Worm (Caenorhabditis elegans) whole organism, L1 larva: ENCODE results near the gene clec-173.

ENCODE experiments used
- C04F5.9 ChIP-seq: sonication (generic microtip); optimal IDR thresholded peaks from 2 replicates; lab custom pipeline; 2016; ENCODE audit warnings: missing genetic modification characterization, missing compliant biosample characterization
- C16A3.4 ChIP-seq: fragments of 150-350 bp; optimal IDR thresholded peaks from 2 replicates; lab custom pipeline; 2014; ENCODE audit warnings: missing biosample characterization, missing genetic modification characterization
- C34B4.2 ChIP-seq: sonication (generic microtip); optimal IDR thresholded peaks from 2 replicates; lab custom pipeline; 2017; ENCODE audit warnings: mild to moderate bottlenecking, missing genetic modification characterization, missing compliant biosample characterization
- Y116A8C.19 ChIP-seq: sonication (generic microtip); optimal IDR thresholded peaks from 2 replicates; lab custom pipeline; 2016; ENCODE audit warnings: missing compliant biosample characterization, missing genetic modification characterization, borderline replicate concordance
- aly-2 ChIP-seq: fragments of 150-350 bp; optimal IDR thresholded peaks from 2 replicates; lab custom pipeline; 2014; ENCODE audit warnings: missing biosample characterization, missing genetic modification characterization
- ama-1 ChIP-seq: fragments of 150-350 bp; optimal IDR thresholded peaks from 2 replicates; lab custom pipeline; 2014
- blmp-1 ChIP-seq: fragments of 150-350 bp; optimal IDR thresholded peaks from 2 replicates; lab custom pipeline; 2014; ENCODE audit warnings: missing biosample characterization, missing genetic modification characterization
- ceh-8 ChIP-seq: fragments of 200-800 bp; sonication (Bioruptor generic); optimal IDR thresholded peaks from 2 replicates; lab custom pipeline; 2018; ENCODE audit warnings: mild to moderate bottlenecking, missing genetic modification characterization, moderate library complexity, missing compliant biosample characterization
- ceh-82 ChIP-seq, 3 experiments: fragments of 150-350 bp in 1 of 3; sonication (generic microtip) in 2 of 3; optimal IDR thresholded peaks; 2 replicates each; lab custom pipeline; 2014 to 2017; ENCODE audit warnings: missing biosample characterization in 3 of 3, missing genetic modification characterization in 3 of 3
- ceh-88 ChIP-seq: fragments of 200-800 bp; sonication (Bioruptor generic); IDR thresholded peaks from 2 replicates; pipeline ENCODE4 v1.3.6; 2022; ENCODE audit warnings: missing genetic modification characterization, missing compliant biosample characterization
- ces-1 ChIP-seq: fragments of 150-350 bp; optimal IDR thresholded peaks from 2 replicates; lab custom pipeline; 2014; ENCODE audit warnings: missing biosample characterization, missing genetic modification reagents, missing genetic modification characterization
- dsc-1 ChIP-seq: sonication (generic microtip); optimal IDR thresholded peaks from 2 replicates; lab custom pipeline; 2016; ENCODE audit warnings: mild to moderate bottlenecking, missing genetic modification characterization, missing compliant biosample characterization
- efl-1 ChIP-seq, 4 experiments: fragments of 150-350 bp; optimal IDR thresholded peaks in 3 of 4; peaks in 1 of 4; 1 replicate in 1 of 4; 2 replicates in 3 of 4; lab custom pipeline; 2014; ENCODE audit warnings: missing biosample characterization in 2 of 4, missing genetic modification characterization in 2 of 4, missing genetic modification reagents in 2 of 4
- egl-27 ChIP-seq, 2 experiments: fragments of 150-350 bp in 1 of 2; sonication (generic microtip); optimal IDR thresholded peaks; 3 replicates each; lab custom pipeline; 2017 to 2018; ENCODE audit warnings: missing biosample characterization in 2 of 2, missing genetic modification characterization in 2 of 2, missing genetic modification reagents in 2 of 2
- elt-2 ChIP-seq: sonication (generic microtip); optimal IDR thresholded peaks from 2 replicates; lab custom pipeline; 2016; ENCODE audit warnings: missing genetic modification characterization, mild to moderate bottlenecking, inconsistent platforms, missing compliant biosample characterization, missing genetic modification reagents
- elt-3 ChIP-seq, 6 experiments: fragments of 150-350 bp in 1 of 6; sonication (generic microtip); optimal IDR thresholded peaks; 2 replicates each; lab custom pipeline; 2017 to 2018; ENCODE audit warnings: missing biosample characterization in 6 of 6, missing genetic modification characterization in 6 of 6, inconsistent platforms in 1 of 6
- fkh-10 ChIP-seq: sonication (generic microtip); optimal IDR thresholded peaks from 2 replicates; lab custom pipeline; 2017; ENCODE audit warnings: missing biosample characterization, missing genetic modification reagents, missing genetic modification characterization
- fkh-4 ChIP-seq: sonication (generic microtip); optimal IDR thresholded peaks from 2 replicates; lab custom pipeline; 2016; ENCODE audit warnings: missing compliant biosample characterization, missing genetic modification characterization, borderline replicate concordance
- fkh-8 ChIP-seq: sonication (generic microtip); optimal IDR thresholded peaks from 2 replicates; lab custom pipeline; 2016; ENCODE audit warnings: mild to moderate bottlenecking, missing genetic modification characterization, missing compliant biosample characterization
- grh-1 ChIP-seq: fragments of 200-800 bp; sonication (Bioruptor generic); IDR thresholded peaks from 2 replicates; pipeline ENCODE4 v1.3.6; 2022; ENCODE audit warnings: missing genetic modification reagents, missing genetic modification characterization, missing compliant biosample characterization
- hlh-4 ChIP-seq: sonication (generic microtip); optimal IDR thresholded peaks from 2 replicates; lab custom pipeline; 2016; ENCODE audit warnings: mild to moderate bottlenecking, missing genetic modification characterization, missing compliant biosample characterization
- hpl-2 ChIP-seq: fragments of 150-350 bp; optimal IDR thresholded peaks from 2 replicates; lab custom pipeline; 2014; ENCODE audit warnings: missing biosample characterization, missing genetic modification reagents, missing genetic modification characterization
- isw-1 ChIP-seq: fragments of 200-800 bp; sonication (Bioruptor generic); IDR thresholded peaks from 2 replicates; pipeline ENCODE4 v1.3.6; 2022; ENCODE audit warnings: missing genetic modification characterization, missing compliant biosample characterization
- lin-35 ChIP-seq, 2 experiments: fragments of 150-350 bp; optimal IDR thresholded peaks; 2 replicates each; lab custom pipeline; 2014; ENCODE audit warnings: missing biosample characterization in 2 of 2, missing genetic modification characterization in 2 of 2, missing genetic modification reagents in 2 of 2
- mab-9 ChIP-seq: fragments of 200-800 bp; sonication (Bioruptor generic); IDR thresholded peaks from 2 replicates; pipeline ENCODE4 v1.3.6; 2022; ENCODE audit warnings: missing genetic modification reagents, missing genetic modification characterization, missing compliant biosample characterization
- mef-2 ChIP-seq: fragments of 150-350 bp; optimal IDR thresholded peaks from 2 replicates; lab custom pipeline; 2014; ENCODE audit warnings: missing biosample characterization, missing genetic modification characterization
- nhr-11 ChIP-seq: fragments of 150-350 bp; optimal IDR thresholded peaks from 2 replicates; lab custom pipeline; 2014; ENCODE audit warnings: missing biosample characterization, missing genetic modification characterization
- nhr-12 ChIP-seq: sonication (generic microtip); optimal IDR thresholded peaks from 2 replicates; lab custom pipeline; 2017; ENCODE audit warnings: missing biosample characterization, missing genetic modification characterization
- nhr-19 ChIP-seq: fragments of 200-800 bp; sonication (Bioruptor generic); conservative IDR thresholded peaks from 2 replicates; pipeline ENCODE4 v1.3.6; 2022; ENCODE audit warnings: missing genetic modification characterization, missing compliant biosample characterization
- nhr-28 ChIP-seq: fragments of 150-350 bp; optimal IDR thresholded peaks from 2 replicates; lab custom pipeline; 2014; ENCODE audit warnings: missing biosample characterization, missing genetic modification characterization
- nhr-76 ChIP-seq: sonication (generic microtip); optimal IDR thresholded peaks from 2 replicates; lab custom pipeline; 2017; ENCODE audit warnings: missing biosample characterization, missing genetic modification characterization
- nhr-77 ChIP-seq: fragments of 150-350 bp; optimal IDR thresholded peaks from 2 replicates; lab custom pipeline; 2014; ENCODE audit warnings: missing biosample characterization, missing genetic modification characterization
- nhr-90 ChIP-seq: sonication (generic microtip); optimal IDR thresholded peaks from 2 replicates; lab custom pipeline; 2016; ENCODE audit warnings: mild to moderate bottlenecking, missing genetic modification characterization, missing compliant biosample characterization; ENCODE audit not compliant: poor library complexity
- pag-3 ChIP-seq: sonication (generic microtip); optimal IDR thresholded peaks from 2 replicates; lab custom pipeline; 2017; ENCODE audit warnings: missing genetic modification characterization, mild to moderate bottlenecking, missing compliant biosample characterization, antibody characterized with exemption, borderline replicate concordance; ENCODE audit not compliant: insufficient read depth
- pax-3 ChIP-seq: fragments of 200-800 bp; sonication (Bioruptor generic); optimal IDR thresholded peaks from 2 replicates; lab custom pipeline; 2018; ENCODE audit warnings: mild to moderate bottlenecking, missing genetic modification characterization, moderate library complexity, missing compliant biosample characterization
- snu-23 ChIP-seq: sonication (generic microtip); optimal IDR thresholded peaks from 2 replicates; lab custom pipeline; 2016; ENCODE audit warnings: missing genetic modification characterization, missing compliant biosample characterization
- sox-4 ChIP-seq: sonication (generic microtip); optimal IDR thresholded peaks from 2 replicates; lab custom pipeline; 2016; ENCODE audit warnings: missing genetic modification characterization, missing compliant biosample characterization
- sup-37 ChIP-seq: fragments of 200-800 bp; sonication (Bioruptor generic); optimal IDR thresholded peaks from 2 replicates; lab custom pipeline; 2018; ENCODE audit warnings: mild to moderate bottlenecking, missing genetic modification characterization, missing compliant biosample characterization
- swsn-7 ChIP-seq: sonication (generic microtip); optimal IDR thresholded peaks from 2 replicates; lab custom pipeline; 2016; ENCODE audit warnings: missing genetic modification characterization, missing compliant biosample characterization
- tbx-2 ChIP-seq: sonication (generic microtip); optimal IDR thresholded peaks from 2 replicates; lab custom pipeline; 2016; ENCODE audit warnings: missing genetic modification characterization, missing compliant biosample characterization
- unc-130 ChIP-seq: fragments of 150-350 bp; optimal IDR thresholded peaks from 2 replicates; lab custom pipeline; 2017; ENCODE audit warnings: missing biosample characterization, missing genetic modification characterization, inconsistent platforms
- unc-30 ChIP-seq: sonication (generic microtip); optimal IDR thresholded peaks from 2 replicates; lab custom pipeline; 2017; ENCODE audit warnings: missing biosample characterization, missing genetic modification characterization
- unc-86 ChIP-seq: sonication (generic microtip); optimal IDR thresholded peaks from 2 replicates; lab custom pipeline; 2016; ENCODE audit warnings: missing genetic modification characterization, missing compliant biosample characterization
- zag-1 ChIP-seq: fragments of 150-350 bp; optimal IDR thresholded peaks from 2 replicates; lab custom pipeline; 2014; ENCODE audit warnings: missing biosample characterization, missing genetic modification characterization
- zip-4 ChIP-seq: fragments of 200-800 bp; sonication (Bioruptor generic); optimal IDR thresholded peaks from 2 replicates; lab custom pipeline; 2018; ENCODE audit warnings: mild to moderate bottlenecking, missing genetic modification characterization, moderate library complexity, missing compliant biosample characterization
- ztf-11 ChIP-seq, 2 experiments: sonication (generic microtip); optimal IDR thresholded peaks; 2 replicates each; lab custom pipeline; 2016 to 2017; ENCODE audit warnings: missing genetic modification characterization in 2 of 2, missing biosample characterization in 1 of 2, missing compliant biosample characterization in 1 of 2
- ztf-4 ChIP-seq: fragments of 150-350 bp; optimal IDR thresholded peaks from 2 replicates; lab custom pipeline; 2014; ENCODE audit warnings: missing biosample characterization, missing genetic modification characterization

clec-173 gene

DNA sequence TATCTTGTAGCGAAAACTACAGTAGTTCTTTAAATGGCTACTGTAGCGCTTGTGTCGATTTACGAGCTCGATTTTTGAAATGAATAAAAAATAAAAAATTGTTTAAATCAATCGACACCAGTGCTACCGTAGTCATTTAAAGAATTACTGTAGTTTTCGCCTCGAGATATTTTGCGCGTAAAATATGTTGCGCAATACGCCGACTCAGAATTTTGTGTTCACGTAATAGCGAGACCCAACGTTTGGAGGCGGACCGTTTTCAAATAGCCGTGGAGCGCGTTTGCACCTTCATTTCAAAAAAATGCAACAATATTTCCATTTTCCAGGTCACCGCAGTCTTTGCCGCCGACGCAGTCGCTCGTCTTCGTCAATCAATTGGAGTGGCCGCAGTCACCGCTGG, 7.3 kb downstream of the clec-173 start (continued):
- no peak for TF ChIP-seq isw-1 (GFP tag; lab: Robert Waterston, UW)
- no peak for TF ChIP-seq nhr-28
- no peak for TF ChIP-seq aly-2 (tag; lab: Kevin White, UChicago)
- no peak for TF ChIP-seq elt-2 (tag; lab: Kevin White, UChicago)

DNA sequence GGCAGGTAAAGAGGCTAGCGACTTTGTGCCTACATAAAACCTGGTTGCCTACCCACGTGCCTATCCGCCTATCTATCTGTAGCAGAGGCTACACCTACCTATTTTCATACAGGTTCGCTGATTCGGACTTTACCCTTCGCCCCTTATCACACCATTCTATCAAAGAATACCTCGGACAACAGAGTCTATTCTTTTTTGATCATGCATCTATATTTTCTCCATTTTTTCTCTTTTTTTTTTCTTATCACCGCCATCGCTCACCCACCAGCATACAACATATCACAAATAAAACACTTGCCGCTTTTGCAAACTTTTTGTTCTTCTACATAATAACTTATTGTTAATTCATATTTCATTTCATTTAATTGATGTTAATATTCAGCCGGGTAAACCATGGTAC, 9.0 kb downstream of the clec-173 start, which contains the start of gene T26C12.1:
TSS of gene T26C12.1 (plus strand) at position 383 of the 400 bp plus-strand sequence.
- TF ChIP-seq sox-4 (tag; lab: Kevin White, UChicago) (no peak), efl-1 (optimal IDR thresholded peaks at IDR 0.05; lab: Kevin White, UChicago) (no peak), efl-1 (GFP tag; optimal IDR thresholded peaks at IDR 0.05 in 1 of 2; lab: Kevin White, UChicago) (peak in 1 of 2 experiments; percentile 14), elt-2 (tag; lab: Kevin White, UChicago) (peak; percentile 41), Y116A8C.19 (tag; lab: Kevin White, UChicago) (no peak), ztf-4 (no peak), ceh-88 (no peak), fkh-4 (no peak), hpl-2 (GFP tag; lab: Kevin White, UChicago) (no peak), swsn-7 (tag; lab: Kevin White, UChicago) (no peak), nhr-28 (no peak), elt-3 (tag; optimal IDR thresholded peaks at IDR 0.05; lab: Kevin White, UChicago) (no peak), nhr-90 (tag; lab: Kevin White, UChicago) (peak; percentile 19)

DNA sequence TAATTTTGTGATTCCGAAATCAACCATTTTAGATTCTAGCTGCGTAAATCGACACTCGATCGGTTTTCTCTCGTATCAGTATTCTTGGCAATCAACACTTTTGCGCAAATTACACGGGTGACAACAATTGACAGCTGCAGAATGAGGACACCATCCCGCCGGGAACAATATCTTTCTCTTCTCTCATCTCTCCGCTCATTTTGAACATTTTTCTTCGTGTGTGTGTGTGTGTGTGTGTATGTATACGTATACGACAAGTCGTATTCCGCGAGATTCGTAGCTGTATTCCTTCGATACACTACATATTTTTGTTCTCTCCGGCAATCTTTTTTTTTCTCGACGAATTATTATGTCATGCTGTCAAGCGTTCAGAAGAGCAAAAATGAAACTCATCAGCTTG, 10.6 kb downstream of the clec-173 start:
- TF ChIP-seq fkh-4: no peak
- TF ChIP-seq dsc-1 (tag; lab: Kevin White, UChicago): no peak
- TF ChIP-seq sup-37 (GFP tag; lab: Kevin White, UChicago): no peak
- TF ChIP-seq nhr-77 (tag; lab: Kevin White, UChicago): no peak
- no peak for TF ChIP-seq nhr-12 (tag; lab: Kevin White, UChicago)
- TF ChIP-seq zag-1 (tag; lab: Kevin White, UChicago): no peak
- no peak for TF ChIP-seq hlh-4 (tag; lab: Kevin White, UChicago)
- peak; percentile 6 for TF ChIP-seq snu-23 (GFP tag; lab: Kevin White, UChicago)
- TF ChIP-seq mab-9 (GFP tag; lab: Robert Waterston, UW): no peak
- TF ChIP-seq ceh-88: no peak
- TF ChIP-seq nhr-11 (tag; lab: Kevin White, UChicago): no peak
- no peak for TF ChIP-seq nhr-76 (tag; lab: Kevin White, UChicago)
- no peak for TF ChIP-seq efl-1 (optimal IDR thresholded peaks at IDR 0.05; lab: Kevin White, UChicago)
- TF ChIP-seq efl-1 (GFP tag; optimal IDR thresholded peaks at IDR 0.05 in 1 of 2; lab: Kevin White, UChicago): no peak
- TF ChIP-seq ces-1 (GFP tag; lab: Kevin White, UChicago): no peak
- TF ChIP-seq nhr-90 (tag; lab: Kevin White, UChicago): no peak
- peak; percentile 56 for TF ChIP-seq blmp-1 (tag; lab: Kevin White, UChicago)
- TF ChIP-seq unc-30: no peak
- no peak for TF ChIP-seq fkh-10
- no peak for TF ChIP-seq unc-86 (tag; lab: Kevin White, UChicago)
- TF ChIP-seq ceh-82 (tag; optimal IDR thresholded peaks at IDR 0.05; lab: Kevin White, UChicago): no peak
- TF ChIP-seq nhr-19 (GFP tag; lab: Robert Waterston, UW): no peak
- no peak for TF ChIP-seq pag-3
- TF ChIP-seq unc-130 (tag; lab: Kevin White, UChicago): no peak
- no peak for TF ChIP-seq C34B4.2 (tag; lab: Kevin White, UChicago)
- TF ChIP-seq lin-35 (GFP tag; optimal IDR thresholded peaks at IDR 0.05; lab: Kevin White, UChicago): peak in 1 of 2 experiments; percentile 9
- TF ChIP-seq egl-27 (tag; optimal IDR thresholded peaks at IDR 0.05; lab: Kevin White, UChicago): no peak
- no peak for TF ChIP-seq ceh-8 (GFP tag; lab: Kevin White, UChicago)
- TF ChIP-seq C16A3.4 (tag; lab: Kevin White, UChicago): no peak
- no peak for TF ChIP-seq C04F5.9
- no peak for TF ChIP-seq fkh-8 (tag; lab: Kevin White, UChicago)
- no peak for TF ChIP-seq ama-1 (lab: Kevin White, UChicago)
- TF ChIP-seq ztf-4: no peak
- TF ChIP-seq Y116A8C.19 (tag; lab: Kevin White, UChicago): no peak
- TF ChIP-seq mef-2 (tag; lab: Kevin White, UChicago): no peak
- no peak for TF ChIP-seq grh-1 (GFP tag; lab: Robert Waterston, UW)
- TF ChIP-seq tbx-2 (tag; lab: Kevin White, UChicago): no peak
- peak in 2 of 6 experiments; percentile 16 to 41 for TF ChIP-seq elt-3 (tag; optimal IDR thresholded peaks at IDR 0.05; lab: Kevin White, UChicago)
- no peak for TF ChIP-seq pax-3 (tag; lab: Kevin White, UChicago)
- no peak for TF ChIP-seq ztf-11 (tag; optimal IDR thresholded peaks at IDR 0.05; lab: Kevin White, UChicago)
- no peak for TF ChIP-seq zip-4
- no peak for TF ChIP-seq nhr-28
